Worm (Caenorhabditis elegans) whole organism, midembryonic: ENCODE measurements around the gene str-249.

ENCODE experiments used
- T22C8.4 ChIP-seq: fragments of 200-800 bp; sonication (Bioruptor generic); IDR thresholded peaks from 2 replicates; pipeline ENCODE4 v1.3.6; 2022; ENCODE audit warnings: missing genetic modification characterization, missing compliant biosample characterization
- cog-1 ChIP-seq: sonication (generic microtip); optimal IDR thresholded peaks from 2 replicates; lab custom pipeline; 2016; ENCODE audit warnings: missing genetic modification characterization, missing compliant biosample characterization
- flt-1 ChIP-seq: fragments of 200-800 bp; sonication (Bioruptor generic); IDR thresholded peaks from 2 replicates; pipeline ENCODE4 v1.3.6; 2022; ENCODE audit warnings: missing genetic modification characterization, missing compliant biosample characterization
- klf-2 ChIP-seq: fragments of 200-800 bp; sonication (Bioruptor generic); conservative IDR thresholded peaks from 2 replicates; pipeline ENCODE4 v1.3.6; 2022; ENCODE audit warnings: missing genetic modification reagents, missing genetic modification characterization, missing compliant biosample characterization
- med-1 ChIP-seq: sonication (generic microtip); optimal IDR thresholded peaks from 2 replicates; lab custom pipeline; 2017; ENCODE audit warnings: missing genetic modification characterization, mild to moderate bottlenecking, missing compliant biosample characterization, antibody characterized with exemption, missing genetic modification reagents; ENCODE audit not compliant: insufficient read depth
- ref-1 ChIP-seq: fragments of 200-800 bp; sonication (Bioruptor generic); conservative IDR thresholded peaks from 2 replicates; pipeline ENCODE4 v1.3.6; 2022; ENCODE audit warnings: missing genetic modification reagents, missing genetic modification characterization, missing compliant biosample characterization
- tab-1 ChIP-seq: fragments of 200-800 bp; sonication (Bioruptor generic); IDR thresholded peaks from 2 replicates; pipeline ENCODE4 v1.3.6; 2022; ENCODE audit warnings: missing genetic modification characterization, missing compliant biosample characterization
- ztf-23 ChIP-seq: fragments of 200-800 bp; sonication (Bioruptor generic); IDR thresholded peaks from 2 replicates; pipeline ENCODE4 v1.3.6; 2022; ENCODE audit warnings: missing genetic modification reagents, missing genetic modification characterization, missing compliant biosample characterization
- ztf-29 ChIP-seq: fragments of 200-800 bp; sonication (Bioruptor generic); IDR thresholded peaks from 2 replicates; pipeline ENCODE4 v1.3.6; 2022; ENCODE audit warnings: missing genetic modification reagents, missing genetic modification characterization, missing compliant biosample characterization

Gene str-249

DNA sequence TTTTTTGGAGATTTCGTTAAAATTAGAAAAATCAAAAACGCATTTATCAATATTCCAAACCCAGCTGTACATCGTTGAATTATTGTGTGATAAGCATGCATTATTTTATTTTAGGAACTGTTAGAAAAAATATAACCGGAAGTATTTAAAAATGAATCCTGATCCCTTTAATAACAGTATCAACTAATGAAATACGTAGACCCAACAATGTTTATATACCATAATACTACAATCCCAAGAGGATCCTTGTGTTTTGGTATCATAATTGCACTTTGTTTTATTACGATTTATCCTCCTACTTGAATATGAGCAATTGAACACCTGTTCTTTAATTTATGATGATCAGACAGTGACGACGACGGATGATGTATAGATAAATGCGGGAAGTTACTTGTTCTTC, at the start of gene str-249:
str-249 (minus strand) TSS at position 101 of the 400 bp plus-strand sequence.
- TF ChIP-seq ztf-29 (no peak), med-1 (GFP tag; lab: Kevin White, UChicago) (no peak), ref-1 (GFP tag; lab: Robert Waterston, UW) (no peak), klf-2 (GFP tag; lab: Robert Waterston, UW) (no peak), ztf-23 (GFP tag; lab: Robert Waterston, UW) (no peak), cog-1 (tag; lab: Kevin White, UChicago) (no peak), T22C8.4 (no peak), tab-1 (GFP tag; lab: Robert Waterston, UW) (no peak), flt-1 (GFP tag; lab: Robert Waterston, UW) (no peak)

DNA sequence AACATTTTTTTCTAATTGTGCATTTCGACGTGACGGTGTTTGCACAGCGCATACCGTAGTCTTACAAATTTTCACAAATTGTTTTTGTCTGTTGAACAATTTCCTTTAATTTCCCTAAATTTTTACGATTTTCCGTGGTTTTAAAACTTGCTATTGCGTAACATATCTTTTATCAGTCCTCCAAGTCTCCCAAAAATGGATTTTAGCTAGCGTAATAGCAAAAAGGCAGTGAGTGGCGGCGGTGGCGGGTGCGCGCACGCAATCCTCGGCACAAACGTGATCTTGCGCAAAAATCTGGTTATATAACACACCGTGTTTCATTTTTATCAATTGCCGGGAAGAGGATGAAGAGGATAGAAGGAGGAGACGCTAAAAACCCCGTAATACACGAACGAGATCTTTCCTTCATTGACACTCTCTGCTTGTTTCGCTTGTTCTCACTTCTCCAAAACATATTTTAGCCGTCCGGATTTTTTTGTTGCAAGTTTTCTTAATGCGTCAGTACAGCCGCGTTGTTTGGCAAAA, 49.7 kb upstream of the str-249 start:
- TF ChIP-seq klf-2 (GFP tag; lab: Robert Waterston, UW), result no peak
- no peak for TF ChIP-seq tab-1 (GFP tag; lab: Robert Waterston, UW)
- no peak for TF ChIP-seq cog-1 (tag; lab: Kevin White, UChicago)
- TF ChIP-seq med-1 (GFP tag; lab: Kevin White, UChicago), result no peak
- TF ChIP-seq ref-1 (GFP tag; lab: Robert Waterston, UW), result no peak
- TF ChIP-seq flt-1 (GFP tag; lab: Robert Waterston, UW), result no peak
- TF ChIP-seq ztf-23 (GFP tag; lab: Robert Waterston, UW), result no peak
- TF ChIP-seq T22C8.4, result no peak
- TF ChIP-seq ztf-29, result no peak

DNA sequence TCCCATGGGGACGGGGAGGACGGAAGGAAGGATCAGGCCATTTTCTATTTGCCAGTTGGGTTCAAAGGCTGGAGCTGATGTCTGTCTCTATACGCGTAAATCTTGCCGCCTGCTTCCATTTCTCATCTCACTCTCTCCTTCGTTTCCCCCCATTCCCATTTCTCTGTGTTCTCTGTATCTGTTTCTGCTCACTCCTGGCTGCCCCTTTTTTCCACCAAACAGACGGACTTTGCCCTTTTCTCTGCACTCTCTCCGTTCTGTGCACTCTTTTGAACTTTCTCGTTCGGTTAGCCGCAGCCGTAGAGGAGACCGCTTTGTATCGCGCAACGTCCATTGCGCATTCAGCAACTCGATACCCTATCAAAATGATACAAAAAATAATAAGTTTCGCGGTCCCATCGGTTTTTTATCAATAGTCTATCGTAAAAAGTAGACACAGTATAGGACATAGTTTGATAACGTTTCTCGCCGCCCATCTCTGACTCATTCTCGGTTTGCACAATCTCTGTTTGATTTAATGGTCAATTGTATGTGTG, 48.8 kb upstream of the str-249 start:
- TF ChIP-seq tab-1 (GFP tag; lab: Robert Waterston, UW) (0 out of 2 replicates have a peak, but pooled peaks have one; percentile 52), flt-1 (GFP tag; lab: Robert Waterston, UW) (peak; percentile 68), cog-1 (tag; lab: Kevin White, UChicago) (peak; percentile 58), T22C8.4 (no peak), ztf-23 (GFP tag; lab: Robert Waterston, UW) (peak; percentile 55; the same call in 1 of the 2 replicates), ref-1 (GFP tag; lab: Robert Waterston, UW) (no peak), med-1 (GFP tag; lab: Kevin White, UChicago) (no peak), klf-2 (GFP tag; lab: Robert Waterston, UW) (no peak), ztf-29 (no peak)

DNA sequence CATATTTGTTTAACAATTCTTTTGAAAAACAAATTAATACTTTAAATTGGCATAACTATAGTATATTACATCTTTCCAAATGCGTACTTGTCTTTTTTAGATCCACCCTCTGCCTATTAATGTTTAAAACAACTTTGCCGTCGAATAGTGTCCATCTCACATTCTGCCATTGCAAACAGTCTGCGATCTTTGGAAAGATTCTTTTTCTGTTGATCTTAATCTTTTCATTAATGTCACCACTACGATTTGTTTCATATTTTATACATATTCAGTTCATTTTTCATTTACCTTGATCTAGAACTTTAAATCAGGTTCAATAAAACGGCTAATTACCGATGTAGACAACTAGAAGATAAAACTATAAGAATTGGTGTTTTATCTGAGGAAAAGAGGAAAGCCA, 48.0 kb upstream of the str-249 start:
- no peak for TF ChIP-seq tab-1 (GFP tag; lab: Robert Waterston, UW)
- TF ChIP-seq cog-1 (tag; lab: Kevin White, UChicago), result no peak
- TF ChIP-seq ref-1 (GFP tag; lab: Robert Waterston, UW), result no peak
- no peak for TF ChIP-seq med-1 (GFP tag; lab: Kevin White, UChicago)
- no peak for TF ChIP-seq ztf-23 (GFP tag; lab: Robert Waterston, UW)
- no peak for TF ChIP-seq klf-2 (GFP tag; lab: Robert Waterston, UW)
- TF ChIP-seq T22C8.4, result no peak
- no peak for TF ChIP-seq flt-1 (GFP tag; lab: Robert Waterston, UW)
- no peak for TF ChIP-seq ztf-29

DNA sequence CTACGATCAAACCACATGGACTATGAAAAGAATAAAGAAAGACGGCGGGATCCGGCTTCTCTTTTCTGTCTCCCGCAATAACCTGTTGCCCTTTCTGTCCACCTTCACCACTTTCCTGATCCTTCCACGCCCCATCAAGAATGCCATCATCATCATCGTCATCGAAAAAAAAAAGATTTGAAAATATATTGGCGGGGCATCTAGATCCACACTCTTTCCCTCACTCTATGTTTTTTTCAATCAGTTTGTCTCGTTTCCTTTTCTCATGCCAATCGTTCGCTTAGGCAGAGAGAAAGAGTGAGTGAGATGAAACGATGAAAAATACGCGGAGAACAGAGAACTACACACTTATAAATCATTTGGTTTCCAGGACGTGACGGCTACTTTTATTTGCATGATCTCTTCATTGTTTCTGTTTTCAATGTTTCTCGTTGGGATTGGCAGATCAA, 46.9 kb upstream of the str-249 start:
- TF ChIP-seq cog-1 (tag; lab: Kevin White, UChicago) (no peak), ref-1 (GFP tag; lab: Robert Waterston, UW) (no peak), ztf-29 (no peak), klf-2 (GFP tag; lab: Robert Waterston, UW) (no peak), ztf-23 (GFP tag; lab: Robert Waterston, UW) (no peak), T22C8.4 (no peak), med-1 (GFP tag; lab: Kevin White, UChicago) (no peak), flt-1 (GFP tag; lab: Robert Waterston, UW) (no peak), tab-1 (GFP tag; lab: Robert Waterston, UW) (no peak)

DNA sequence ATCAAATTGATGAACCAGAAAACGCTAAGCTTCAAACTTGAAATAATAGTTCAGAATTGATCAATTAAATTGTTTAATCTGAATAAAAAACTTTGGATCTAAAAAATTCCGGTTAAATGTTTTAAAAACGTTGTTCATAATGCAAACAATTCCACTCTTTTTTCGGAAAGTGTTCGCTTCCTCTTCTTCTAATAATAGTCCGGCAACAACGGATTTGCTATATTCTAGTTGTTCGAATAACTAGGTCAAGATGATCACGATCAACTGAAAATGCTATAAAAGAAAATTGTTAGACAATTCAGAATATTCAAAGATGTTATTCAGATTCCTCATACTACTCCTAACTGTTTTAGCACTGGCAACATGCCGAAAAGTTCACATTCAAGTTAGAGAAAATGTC, 44.3 kb upstream of the str-249 start, which contains the start of gene D2024.4:
D2024.4 (plus strand) TSS at position 301 of the 400 bp plus-strand sequence.
- TF ChIP-seq klf-2 (GFP tag; lab: Robert Waterston, UW), result no peak
- TF ChIP-seq ztf-23 (GFP tag; lab: Robert Waterston, UW), result no peak

DNA sequence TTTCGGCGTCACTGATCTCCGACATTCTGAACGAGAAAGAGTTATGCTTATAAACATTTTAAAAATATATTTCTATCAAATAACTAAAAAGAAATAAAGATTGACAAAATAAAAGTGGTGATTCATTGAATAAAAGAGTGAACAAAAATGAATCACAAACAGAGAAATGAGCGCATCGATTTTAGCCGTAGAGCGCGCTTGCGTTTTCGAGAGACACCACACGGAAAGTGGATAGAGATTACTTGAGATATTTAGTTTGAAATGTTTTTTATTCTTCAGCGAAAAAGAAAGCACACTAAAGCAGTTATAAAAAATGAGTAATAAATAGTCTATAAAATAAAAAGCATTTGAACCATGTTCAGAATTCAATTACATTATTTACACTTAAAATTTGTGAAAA, 43.5 kb upstream of the str-249 start, which contains the start of gene cap-1:
cap-1 (minus strand) TSS at position 26 of the 400 bp plus-strand sequence.
- TF ChIP-seq cog-1 (tag; lab: Kevin White, UChicago) (peak; percentile 33), T22C8.4 (peak; percentile 78), tab-1 (GFP tag; lab: Robert Waterston, UW) (no peak), med-1 (GFP tag; lab: Kevin White, UChicago) (no peak), klf-2 (GFP tag; lab: Robert Waterston, UW) (no peak), flt-1 (GFP tag; lab: Robert Waterston, UW) (peak; percentile 60)

DNA sequence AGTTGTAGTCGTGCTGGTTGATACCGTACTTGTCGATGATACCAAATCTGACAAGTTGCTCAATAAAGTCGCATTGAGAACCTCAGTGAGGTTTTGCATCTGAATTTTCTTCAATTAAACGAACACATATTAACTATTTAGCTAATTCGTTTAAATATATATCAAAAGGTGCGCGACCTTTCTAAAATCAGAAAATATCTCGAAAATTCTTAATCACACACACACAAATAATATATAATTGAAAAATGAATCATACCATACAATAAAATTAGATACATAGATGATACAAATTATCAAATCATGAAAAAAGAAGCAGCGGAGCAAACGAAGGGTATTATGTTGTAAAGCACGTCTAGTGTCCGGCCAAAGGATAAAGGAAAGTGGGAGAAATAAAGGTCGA, 41.6 kb upstream of the str-249 start, which contains the start of gene D2024.5:
D2024.5 (minus strand) TSS at position 101 of the 400 bp plus-strand sequence.
- TF ChIP-seq ref-1 (GFP tag; lab: Robert Waterston, UW) (no peak), flt-1 (GFP tag; lab: Robert Waterston, UW) (no peak), tab-1 (GFP tag; lab: Robert Waterston, UW) (no peak), ztf-23 (GFP tag; lab: Robert Waterston, UW) (no peak), cog-1 (tag; lab: Kevin White, UChicago) (no peak), klf-2 (GFP tag; lab: Robert Waterston, UW) (no peak), med-1 (GFP tag; lab: Kevin White, UChicago) (no peak), ztf-29 (no peak), T22C8.4 (no peak)

DNA sequence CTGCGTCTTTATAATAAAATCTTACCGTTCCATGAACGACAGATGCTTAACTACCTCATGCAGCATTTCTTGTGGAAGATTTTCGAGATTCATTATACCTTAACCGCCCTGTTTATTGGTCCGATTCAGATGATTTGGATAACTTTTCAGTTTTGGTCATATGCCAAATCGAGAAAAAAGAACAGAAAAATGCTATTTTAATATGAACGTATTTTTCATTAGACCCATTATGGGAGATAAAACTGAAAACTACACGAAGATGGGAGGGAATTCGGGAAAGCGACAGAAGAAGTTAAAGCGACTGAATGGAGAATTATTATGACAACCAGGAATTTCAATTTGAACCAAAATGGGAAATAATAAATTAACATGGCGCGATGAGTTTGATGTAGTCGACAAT, 40.4 kb upstream of the str-249 start, which contains the start of gene R13A1.10:
R13A1.10 (minus strand) TSS at position 101 of the 400 bp plus-strand sequence.
- TF ChIP-seq cog-1 (tag; lab: Kevin White, UChicago) (no peak), med-1 (GFP tag; lab: Kevin White, UChicago) (no peak), ztf-29 (no peak), flt-1 (GFP tag; lab: Robert Waterston, UW) (no peak), T22C8.4 (no peak), klf-2 (GFP tag; lab: Robert Waterston, UW) (no peak), ztf-23 (GFP tag; lab: Robert Waterston, UW) (no peak), ref-1 (GFP tag; lab: Robert Waterston, UW) (no peak), tab-1 (GFP tag; lab: Robert Waterston, UW) (no peak)
